Worm (Caenorhabditis elegans) whole organism, L2 larva: Measurements from ENCODE around the gene C10B5.3.

Experiments
- C34F6.9 ChIP-seq: fragments of 150-350 bp; optimal IDR thresholded peaks from 2 replicates; lab custom pipeline; 2014; ENCODE audit warnings: missing biosample characterization, missing genetic modification characterization
- R02D3.7 ChIP-seq: fragments of 150-350 bp; optimal IDR thresholded peaks from 2 replicates; lab custom pipeline; 2014; ENCODE audit warnings: missing biosample characterization, missing genetic modification characterization
- Y55F3AM.14 ChIP-seq: fragments of 200-800 bp; sonication (Bioruptor generic); optimal IDR thresholded peaks from 2 replicates; lab custom pipeline; 2018; ENCODE audit warnings: mild to moderate bottlenecking, missing genetic modification characterization, missing compliant biosample characterization
- ZK546.5 ChIP-seq: sonication (generic microtip); optimal IDR thresholded peaks from 2 replicates; lab custom pipeline; 2017; ENCODE audit warnings: missing biosample characterization, missing genetic modification characterization
- alr-1 ChIP-seq: fragments of 150-350 bp; optimal IDR thresholded peaks from 2 replicates; lab custom pipeline; 2014; ENCODE audit warnings: missing biosample characterization, missing genetic modification characterization
- ama-1 ChIP-seq: fragments of 150-350 bp; optimal IDR thresholded peaks from 2 replicates; lab custom pipeline; 2018; ENCODE audit warnings: inconsistent platforms
- blmp-1 ChIP-seq: sonication (generic microtip); optimal IDR thresholded peaks from 2 replicates; lab custom pipeline; 2017; ENCODE audit warnings: missing genetic modification characterization, mild to moderate bottlenecking, missing compliant biosample characterization, antibody characterized with exemption, moderate library complexity; ENCODE audit not compliant: insufficient read depth
- ceh-16 ChIP-seq: fragments of 150-350 bp; optimal IDR thresholded peaks from 2 replicates; lab custom pipeline; 2014; ENCODE audit warnings: missing biosample characterization, missing genetic modification characterization
- crh-2 ChIP-seq: sonication (generic microtip); optimal IDR thresholded peaks from 2 replicates; lab custom pipeline; 2017; ENCODE audit warnings: missing biosample characterization, missing genetic modification characterization
- egl-27 ChIP-seq: sonication (generic microtip); optimal IDR thresholded peaks from 3 replicates; lab custom pipeline; 2017; ENCODE audit warnings: missing biosample characterization, missing genetic modification reagents, missing genetic modification characterization
- elt-1 ChIP-seq: fragments of 150-350 bp; optimal IDR thresholded peaks from 2 replicates; lab custom pipeline; 2014; ENCODE audit warnings: missing biosample characterization, missing genetic modification characterization
- elt-3 ChIP-seq: sonication (generic microtip); optimal IDR thresholded peaks from 2 replicates; lab custom pipeline; 2017; ENCODE audit warnings: missing biosample characterization, missing genetic modification characterization
- fos-1 ChIP-seq: fragments of 150-350 bp; optimal IDR thresholded peaks from 2 replicates; lab custom pipeline; 2014; ENCODE audit warnings: missing biosample characterization, missing genetic modification characterization
- gmeb-1 ChIP-seq: fragments of 150-350 bp; optimal IDR thresholded peaks from 2 replicates; lab custom pipeline; 2014; ENCODE audit warnings: missing biosample characterization, missing genetic modification characterization
- lin-11 ChIP-seq: fragments of 150-350 bp; sonication (generic microtip); optimal IDR thresholded peaks from 2 replicates; lab custom pipeline; 2014; ENCODE audit warnings: missing biosample characterization, missing genetic modification characterization, inconsistent platforms, mixed read lengths
- lin-39 ChIP-seq: fragments of 150-350 bp; optimal IDR thresholded peaks from 2 replicates; lab custom pipeline; 2014; ENCODE audit warnings: missing biosample characterization, missing genetic modification reagents, missing genetic modification characterization
- lsy-2 ChIP-seq, 2 experiments: fragments of 150-350 bp in 1 of 2; sonication (generic microtip) in 1 of 2; optimal IDR thresholded peaks; 2 replicates each; lab custom pipeline; 2014 to 2017; ENCODE audit warnings: missing biosample characterization in 2 of 2, missing genetic modification characterization in 2 of 2
- mab-5 ChIP-seq: fragments of 150-350 bp; optimal IDR thresholded peaks from 2 replicates; lab custom pipeline; 2014; ENCODE audit warnings: missing biosample characterization, missing genetic modification characterization
- mbf-1 ChIP-seq: sonication (generic microtip); optimal IDR thresholded peaks from 2 replicates; lab custom pipeline; 2017; ENCODE audit warnings: missing biosample characterization, missing genetic modification characterization
- mdl-1 ChIP-seq, 2 experiments: fragments of 150-350 bp in 1 of 2; sonication (generic microtip) in 1 of 2; optimal IDR thresholded peaks; 2 replicates each; lab custom pipeline; 2017; ENCODE audit warnings: missing biosample characterization in 2 of 2, missing genetic modification characterization in 2 of 2
- nhr-10 ChIP-seq: sonication (generic microtip); optimal IDR thresholded peaks from 2 replicates; lab custom pipeline; 2017; ENCODE audit warnings: missing biosample characterization, missing genetic modification characterization
- nhr-11 ChIP-seq: fragments of 150-350 bp; optimal IDR thresholded peaks from 2 replicates; lab custom pipeline; 2014; ENCODE audit warnings: missing biosample characterization, missing genetic modification characterization
- nhr-12 ChIP-seq: fragments of 150-350 bp; optimal IDR thresholded peaks from 2 replicates; lab custom pipeline; 2014; ENCODE audit warnings: missing biosample characterization, missing genetic modification characterization
- nhr-237 ChIP-seq: fragments of 150-350 bp; optimal IDR thresholded peaks from 2 replicates; lab custom pipeline; 2014; ENCODE audit warnings: missing biosample characterization, missing genetic modification characterization
- nhr-25 ChIP-seq: fragments of 150-350 bp; sonication (generic microtip); optimal IDR thresholded peaks from 3 replicates; lab custom pipeline; 2014; ENCODE audit warnings: missing biosample characterization, missing genetic modification characterization
- nhr-77 ChIP-seq: fragments of 150-350 bp; optimal IDR thresholded peaks from 2 replicates; lab custom pipeline; 2014; ENCODE audit warnings: missing biosample characterization, missing genetic modification characterization
- peb-1 ChIP-seq: fragments of 150-350 bp; optimal IDR thresholded peaks from 2 replicates; lab custom pipeline; 2014; ENCODE audit warnings: missing biosample characterization, missing genetic modification characterization
- skn-1 ChIP-seq: sonication (generic microtip); optimal IDR thresholded peaks from 2 replicates; lab custom pipeline; 2017; ENCODE audit warnings: missing biosample characterization, missing genetic modification characterization
- sma-3 ChIP-seq: sonication (generic microtip); optimal IDR thresholded peaks from 2 replicates; lab custom pipeline; 2016; ENCODE audit warnings: missing genetic modification reagents, missing genetic modification characterization, missing compliant biosample characterization
- sma-9 ChIP-seq, 2 experiments: fragments of 150-350 bp in 1 of 2; sonication (generic microtip) in 1 of 2; optimal IDR thresholded peaks; 2 replicates each; lab custom pipeline; 2014 to 2016; ENCODE audit warnings: missing genetic modification characterization in 2 of 2, mild to moderate bottlenecking in 1 of 2, missing biosample characterization in 1 of 2, missing compliant biosample characterization in 1 of 2, missing genetic modification reagents in 1 of 2, moderate library complexity in 1 of 2
- unc-39 ChIP-seq: fragments of 150-350 bp; optimal IDR thresholded peaks from 2 replicates; lab custom pipeline; 2014; ENCODE audit warnings: missing biosample characterization, missing genetic modification characterization
- zag-1 ChIP-seq: fragments of 150-350 bp; optimal IDR thresholded peaks from 2 replicates; lab custom pipeline; 2014; ENCODE audit warnings: missing biosample characterization, missing genetic modification characterization
- ztf-1 ChIP-seq: fragments of 200-800 bp; sonication (Bioruptor generic); conservative IDR thresholded peaks from 2 replicates; pipeline ENCODE4 v1.3.6; 2022; ENCODE audit warnings: missing genetic modification characterization, missing compliant biosample characterization

The C10B5.3 gene

DNA sequence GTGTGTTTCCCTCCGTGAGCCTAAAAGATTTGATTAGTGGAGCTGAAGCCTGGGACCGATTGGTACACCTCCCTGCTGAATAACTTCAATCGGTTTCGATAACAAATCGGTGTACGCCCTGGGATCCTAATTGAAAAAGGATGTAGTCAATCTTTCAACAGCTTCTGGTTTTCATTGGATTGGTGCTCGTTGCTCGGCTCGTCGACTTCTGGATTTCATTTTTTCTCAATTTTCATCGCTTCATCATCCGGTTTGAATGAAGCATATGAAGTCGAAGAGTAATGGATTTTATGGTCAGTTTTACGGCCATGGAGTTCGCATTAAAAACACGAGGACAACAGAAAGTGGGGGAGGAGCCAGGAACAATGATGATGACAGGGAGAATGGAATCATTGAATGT, 32.0 kb downstream of the C10B5.3 start:
- no peak for TF ChIP-seq elt-3 (tag; lab: Kevin White, UChicago)
- TF ChIP-seq mab-5, result no peak
- no peak for TF ChIP-seq crh-2
- TF ChIP-seq blmp-1, result no peak
- no peak for TF ChIP-seq lin-11
- no peak for TF ChIP-seq lsy-2 (tag; optimal IDR thresholded peaks at IDR 0.05; lab: Kevin White, UChicago)

- TF ChIP-seq ceh-16 (tag; lab: Kevin White, UChicago) (no peak), sma-9 (GFP tag; optimal IDR thresholded peaks at IDR 0.05; lab: Kevin White, UChicago) (peak; percentile 24), sma-9 (tag; optimal IDR thresholded peaks at IDR 0.05; lab: Kevin White, UChicago) (no peak)
Observed at ce11 chrV:8552460-8552859, 35.5 kb downstream of the C10B5.3 start, which contains the start of gene acr-15. TSS of gene acr-15 (plus strand) at chrV:8552695.

- TF ChIP-seq lin-39 (tag; lab: Kevin White, UChicago) (no peak), nhr-11 (no peak), nhr-12 (tag; lab: Kevin White, UChicago) (no peak), ceh-16 (tag; lab: Kevin White, UChicago) (no peak), unc-39 (tag; lab: Kevin White, UChicago) (no peak), nhr-77 (no peak), elt-1 (tag; lab: Kevin White, UChicago) (no peak)
Observed at ce11 chrV:8548989-8549388, 39.0 kb downstream of the C10B5.3 start, which contains the start of gene stdh-4. TSS of gene stdh-4 (plus strand) at chrV:8549289.

DNA sequence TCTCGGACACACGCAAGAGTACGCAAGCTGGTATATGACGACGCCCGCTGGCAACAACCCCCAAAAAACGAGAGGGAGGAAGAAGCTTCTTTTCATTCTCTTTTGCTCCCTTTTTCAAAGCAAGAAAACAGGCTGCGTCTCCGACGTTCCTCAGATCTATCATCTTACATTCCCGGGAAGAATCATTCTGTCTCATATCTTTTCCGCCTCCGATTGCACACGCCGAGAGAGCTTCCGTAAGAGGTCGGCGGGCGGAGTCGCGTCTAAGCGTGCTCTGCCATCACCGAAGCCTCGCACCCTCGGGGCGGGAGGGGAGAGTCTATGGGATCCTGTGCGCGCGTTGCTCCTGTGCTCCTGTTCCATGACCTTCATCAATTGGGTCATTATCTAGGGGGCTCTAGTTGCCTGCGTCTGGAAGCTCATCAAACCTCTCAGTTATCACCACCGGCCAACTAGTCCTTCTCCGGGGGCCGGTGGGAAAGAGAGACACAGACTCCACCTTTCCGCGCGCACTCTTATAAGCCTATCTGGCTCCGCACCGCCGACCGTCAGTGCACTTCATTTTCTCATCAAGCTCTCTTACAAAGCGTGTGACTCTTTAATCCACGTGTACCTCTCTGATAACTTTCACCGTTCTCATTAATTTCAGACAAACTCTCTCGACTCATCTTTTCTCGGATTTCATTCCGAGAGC, 42.3 kb downstream of the C10B5.3 start, which contains the start of the genes slc-17.8 and asns-1:
Gene slc-17.8 (minus strand): TSS at position 51 of the 694 bp plus-strand sequence.
Gene asns-1 (plus strand): TSS at position 644 of the 694 bp plus-strand sequence.
- TF ChIP-seq mab-5 (no peak), ceh-16 (tag; lab: Kevin White, UChicago) (no peak), unc-39 (tag; lab: Kevin White, UChicago) (no peak), nhr-25 (tag; lab: Kevin White, UChicago) (no peak), fos-1 (tag; lab: Kevin White, UChicago) (no peak), lsy-2 (tag; optimal IDR thresholded peaks at IDR 0.05; lab: Kevin White, UChicago) (no peak), alr-1 (tag; lab: Kevin White, UChicago) (no peak), crh-2 (no peak), skn-1 (tag; lab: Kevin White, UChicago) (no peak), ztf-1 (no peak), nhr-12 (tag; lab: Kevin White, UChicago) (no peak), elt-1 (tag; lab: Kevin White, UChicago) (no peak), gmeb-1 (tag; lab: Kevin White, UChicago) (no peak), ama-1 (lab: Kevin White, UChicago) (no peak), blmp-1 (no peak), R02D3.7 (tag; lab: Kevin White, UChicago) (no peak), mdl-1 (tag; optimal IDR thresholded peaks at IDR 0.05; lab: Kevin White, UChicago) (no peak), egl-27 (tag; lab: Kevin White, UChicago) (no peak), lin-39 (tag; lab: Kevin White, UChicago) (no peak)

DNA sequence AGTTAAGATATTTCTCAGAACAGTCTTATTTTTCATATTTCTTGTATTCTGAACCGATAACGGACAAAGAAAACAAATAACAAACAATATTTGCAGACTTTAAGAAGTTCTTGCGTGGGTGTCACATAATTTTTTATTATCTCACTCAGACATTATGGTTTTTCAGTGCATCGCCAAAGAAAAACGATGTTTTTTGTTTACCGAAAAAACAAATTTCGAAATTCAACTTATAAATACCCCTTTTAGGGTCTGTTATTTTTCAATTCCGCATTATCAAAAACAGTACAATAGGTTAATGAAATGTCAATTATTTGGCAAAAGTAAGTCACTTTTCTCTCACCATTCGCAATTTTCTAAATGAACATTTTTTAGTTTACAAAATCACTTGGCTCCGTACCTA, 50.9 kb downstream of the C10B5.3 start, which contains the start of gene otpl-4:
Gene otpl-4 (plus strand): TSS at position 301 of the 400 bp plus-strand sequence.
- TF ChIP-seq mbf-1 (tag; lab: Kevin White, UChicago) (no peak), R02D3.7 (tag; lab: Kevin White, UChicago) (no peak), mab-5 (no peak), sma-9 (GFP tag; optimal IDR thresholded peaks at IDR 0.05; lab: Kevin White, UChicago) (no peak), sma-9 (tag; optimal IDR thresholded peaks at IDR 0.05; lab: Kevin White, UChicago) (no peak), peb-1 (tag; lab: Kevin White, UChicago) (no peak)
- TF ChIP-seq, all 48 proteins: peak for 0

DNA sequence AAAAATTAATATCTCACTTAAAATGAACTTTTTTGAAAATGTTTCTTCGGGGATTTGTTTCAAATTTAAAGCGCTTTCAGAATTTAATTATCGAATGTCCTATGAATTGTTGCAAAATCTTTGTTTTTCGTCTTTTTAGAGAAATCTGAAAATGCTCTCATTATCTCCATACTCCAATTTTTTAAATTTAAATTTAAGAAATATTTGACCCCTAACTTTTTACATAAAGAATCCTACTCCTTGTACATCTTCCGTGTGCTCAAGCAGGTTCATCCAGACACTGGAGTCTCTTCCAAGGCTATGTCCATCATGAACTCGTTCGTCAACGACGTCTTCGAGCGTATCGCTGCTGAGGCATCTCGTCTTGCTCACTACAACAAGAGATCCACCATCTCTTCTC, 51.8 kb downstream of the C10B5.3 start, which contains the start of gene his-39:
Gene his-39 (plus strand): TSS at position 301 of the 400 bp plus-strand sequence.
- TF ChIP-seq nhr-10 (tag; lab: Kevin White, UChicago) (no peak), ZK546.5 (tag; lab: Kevin White, UChicago) (no peak), alr-1 (tag; lab: Kevin White, UChicago) (no peak), gmeb-1 (tag; lab: Kevin White, UChicago) (no peak), mbf-1 (tag; lab: Kevin White, UChicago) (no peak), C34F6.9 (no peak), Y55F3AM.14 (GFP tag; lab: Kevin White, UChicago) (no peak), lin-11 (no peak), nhr-237 (tag; lab: Kevin White, UChicago) (no peak), lsy-2 (tag; optimal IDR thresholded peaks at IDR 0.05; lab: Kevin White, UChicago) (no peak), elt-1 (tag; lab: Kevin White, UChicago) (no peak), ama-1 (lab: Kevin White, UChicago) (no peak), zag-1 (tag; lab: Kevin White, UChicago) (no peak), skn-1 (tag; lab: Kevin White, UChicago) (no peak), sma-3 (GFP tag; lab: Kevin White, UChicago) (no peak)
